Fruit fly (Drosophila melanogaster) whole organism, prepupa: ENCODE results near the gene Jon65Aiii.
A peak's percentile ranks its signal among the peaks of the same experiment; 100 is the strongest.

ENCODE experiments used
- Blimp-1 ChIP-seq: fragments of 200-800 bp; sonication (Bioruptor generic); optimal IDR thresholded peaks from 3 replicates; lab custom pipeline; 2017; ENCODE audit warnings: missing biosample characterization, missing genetic modification characterization, mild to moderate bottlenecking, moderate library complexity, missing genetic modification reagents
- CG11902 ChIP-seq: fragments of 200-800 bp; sonication (Bioruptor generic); optimal IDR thresholded peaks from 3 replicates; lab custom pipeline; 2016; ENCODE audit warnings: missing biosample characterization, missing genetic modification characterization
- CG3032 ChIP-seq: fragments of 200-800 bp; optimal IDR thresholded peaks from 2 replicates; lab custom pipeline; 2019; ENCODE audit warnings: missing biosample characterization, mild to moderate bottlenecking, missing genetic modification characterization, moderate library complexity
- CG31627 ChIP-seq: fragments of 200-800 bp; sonication (Bioruptor generic); optimal IDR thresholded peaks from 3 replicates; lab custom pipeline; 2016; ENCODE audit warnings: missing biosample characterization, missing genetic modification characterization
- CG6276 ChIP-seq: fragments of 200-800 bp; sonication (Bioruptor generic); optimal IDR thresholded peaks from 2 replicates; lab custom pipeline; 2017; ENCODE audit warnings: missing biosample characterization, mild to moderate bottlenecking, missing genetic modification characterization
- CG6792 ChIP-seq: fragments of 200-800 bp; sonication (Bioruptor generic); optimal IDR thresholded peaks from 3 replicates; lab custom pipeline; 2016; ENCODE audit warnings: missing biosample characterization, missing genetic modification characterization
- CG6854 ChIP-seq: fragments of 200-800 bp; sonication (Bioruptor generic); optimal IDR thresholded peaks from 2 replicates; lab custom pipeline; 2017; ENCODE audit warnings: missing biosample characterization, mild to moderate bottlenecking, missing genetic modification characterization
- CG7368 ChIP-seq: fragments of 200-800 bp; sonication (Bioruptor generic); optimal IDR thresholded peaks from 3 replicates; lab custom pipeline; 2016; ENCODE audit warnings: missing biosample characterization, missing genetic modification characterization
- CG8319 ChIP-seq: fragments of 200-800 bp; sonication (Bioruptor generic); optimal IDR thresholded peaks from 3 replicates; lab custom pipeline; 2016; ENCODE audit warnings: missing biosample characterization, missing genetic modification characterization
- Eip75B ChIP-seq: fragments of 200-800 bp; sonication (Bioruptor generic); optimal IDR thresholded peaks from 3 replicates; lab custom pipeline; 2016; ENCODE audit warnings: missing biosample characterization, missing genetic modification characterization
- Hr38 ChIP-seq: sonication (Bioruptor generic); optimal IDR thresholded peaks from 2 replicates; lab custom pipeline; 2016; ENCODE audit warnings: missing biosample characterization, missing genetic modification characterization
- Sox102F ChIP-seq: fragments of 200-800 bp; sonication (Bioruptor generic); optimal IDR thresholded peaks from 2 replicates; lab custom pipeline; 2016; ENCODE audit warnings: missing biosample characterization, mild to moderate bottlenecking, missing genetic modification characterization
- Sox14 ChIP-seq: fragments of 200-800 bp; sonication (Bioruptor generic); optimal IDR thresholded peaks from 3 replicates; lab custom pipeline; 2016; ENCODE audit warnings: missing biosample characterization, missing genetic modification characterization
- acj6 ChIP-seq: fragments of 200-800 bp; sonication (Bioruptor generic); optimal IDR thresholded peaks from 3 replicates; lab custom pipeline; 2016; ENCODE audit warnings: missing biosample characterization, missing genetic modification characterization
- dac ChIP-seq: fragments of 200-800 bp; sonication (Bioruptor generic); optimal IDR thresholded peaks from 2 replicates; lab custom pipeline; 2017; ENCODE audit warnings: missing biosample characterization, mild to moderate bottlenecking, missing genetic modification characterization
- dsx ChIP-seq: fragments of 200-800 bp; optimal IDR thresholded peaks from 3 replicates; lab custom pipeline; 2019; ENCODE audit warnings: missing biosample characterization, mild to moderate bottlenecking, missing genetic modification characterization, moderate library complexity; ENCODE audit not compliant: poor library complexity, severe bottlenecking
- eg ChIP-seq: fragments of 200-800 bp; sonication (Bioruptor generic); IDR thresholded peaks from 3 replicates; pipeline ENCODE4 v1.3.6; 2022; ENCODE audit warnings: missing biosample characterization, missing genetic modification characterization
- fd85E ChIP-seq: fragments of 200-800 bp; sonication (Bioruptor generic); optimal IDR thresholded peaks from 3 replicates; lab custom pipeline; 2016; ENCODE audit warnings: missing biosample characterization, missing genetic modification characterization
- fkh ChIP-seq: fragments of 200-800 bp; sonication (Bioruptor generic); optimal IDR thresholded peaks from 3 replicates; lab custom pipeline; 2017; ENCODE audit warnings: missing biosample characterization, mild to moderate bottlenecking, missing genetic modification characterization, moderate library complexity
- spab ChIP-seq: fragments of 200-800 bp; sonication (Bioruptor generic); optimal IDR thresholded peaks from 2 replicates; lab custom pipeline; 2017; ENCODE audit warnings: missing biosample characterization, mild to moderate bottlenecking, missing genetic modification characterization, missing genetic modification reagents
- svp ChIP-seq: fragments of 200-800 bp; sonication (Bioruptor generic); peaks from one replicate; lab custom pipeline; 2016; ENCODE audit warnings: missing biosample characterization, missing genetic modification characterization

Jon65Aiii gene

dm6 chr3L:6094697-6095096 is 44.1 kb downstream of the Jon65Aiii start, which contains the start of the genes CG10467 and loj (continued):
- peak; percentile 85 for TF ChIP-seq CG8319 (GFP tag; lab: Kevin White, UChicago)
- peak; percentile 95 for TF ChIP-seq CG11902 (GFP tag; lab: Kevin White, UChicago)
- peak; percentile 65 for TF ChIP-seq Blimp-1 (GFP tag; lab: Kevin White, UChicago)
- TF ChIP-seq dsx: peak; percentile 82
- TF ChIP-seq dac (GFP tag; lab: Kevin White, UChicago): peak; percentile 78
- TF ChIP-seq fd85E (GFP tag; lab: Kevin White, UChicago): peak; percentile 40
- TF ChIP-seq acj6 (GFP tag; lab: Kevin White, UChicago): peak; percentile 94
- peak; percentile 52 for TF ChIP-seq CG6276
- peak; percentile 94 for TF ChIP-seq eg
- TF ChIP-seq CG6792 (GFP tag; lab: Kevin White, UChicago): peak; percentile 83
- TF ChIP-seq svp (GFP tag; lab: Kevin White, UChicago): peak; percentile 88
- peak; percentile 40 for TF ChIP-seq Hr38 (GFP tag; lab: Kevin White, UChicago)
- TF ChIP-seq spab (GFP tag; lab: Kevin White, UChicago): peak; percentile 68
- TF ChIP-seq Eip75B (GFP tag; lab: Kevin White, UChicago): peak; percentile 65
- peak; percentile 82 for TF ChIP-seq Sox102F (GFP tag; lab: Kevin White, UChicago)
- peak; percentile 92 for TF ChIP-seq CG3032 (tag; lab: Kevin White, UChicago)
- TF ChIP-seq CG31627: peak; percentile 92
- peak; percentile 81 for TF ChIP-seq Sox14 (GFP tag; lab: Kevin White, UChicago)
- peak; percentile 83 for TF ChIP-seq fkh (GFP tag; lab: Kevin White, UChicago)

- no peak for TF ChIP-seq CG11902 (GFP tag; lab: Kevin White, UChicago)
- TF ChIP-seq CG6854 (GFP tag; lab: Kevin White, UChicago): no peak
- peak; percentile 53 for TF ChIP-seq CG7368
These were observed 46.7 kb downstream of the Jon65Aiii start, which contains the start of gene Ets65A for dm6 chr3L:6097270-6097669. Gene Ets65A (plus strand): TSS chr3L:6097617.
